Worm (Caenorhabditis elegans) whole organism, L4 larva: Measurements from ENCODE around the gene Y54E2A.8.

Source experiments
- F49E8.2 ChIP-seq: sonication (generic microtip); optimal IDR thresholded peaks from 2 replicates; lab custom pipeline; 2016; ENCODE audit warnings: missing compliant biosample characterization, mild to moderate bottlenecking, missing genetic modification characterization, borderline replicate concordance
- T26A8.4 ChIP-seq: fragments of 200-800 bp; sonication (Bioruptor generic); IDR thresholded peaks from 2 replicates; pipeline ENCODE4 v1.3.6; 2022; ENCODE audit warnings: missing genetic modification characterization, missing compliant biosample characterization
- Y48G9A.11 ChIP-seq: fragments of 200-800 bp; sonication (Bioruptor generic); IDR thresholded peaks from 2 replicates; pipeline ENCODE4 v1.3.6; 2022; ENCODE audit warnings: missing genetic modification reagents, missing genetic modification characterization, missing compliant biosample characterization
- Y5F2A.4 ChIP-seq: fragments of 200-800 bp; sonication (Bioruptor generic); optimal IDR thresholded peaks from 2 replicates; lab custom pipeline; 2018; ENCODE audit warnings: mild to moderate bottlenecking, missing genetic modification characterization, missing compliant biosample characterization
- ZK337.2 ChIP-seq: fragments of 200-800 bp; sonication (Bioruptor generic); IDR thresholded peaks from 2 replicates; pipeline ENCODE4 v1.3.6; 2022; ENCODE audit warnings: missing genetic modification reagents, missing genetic modification characterization, missing compliant biosample characterization
- aha-1 ChIP-seq: fragments of 150-350 bp; peaks from one replicate; lab custom pipeline; 2014; ENCODE audit warnings: missing biosample characterization, missing genetic modification characterization
- ceh-20 ChIP-seq: fragments of 200-800 bp; sonication (Bioruptor generic); IDR thresholded peaks from 2 replicates; pipeline ENCODE4 v1.3.6; 2022; ENCODE audit warnings: missing genetic modification reagents, missing genetic modification characterization, missing compliant biosample characterization
- ceh-62 ChIP-seq: sonication (generic microtip); optimal IDR thresholded peaks from 2 replicates; lab custom pipeline; 2017; ENCODE audit warnings: missing biosample characterization, missing genetic modification characterization
- ceh-82 ChIP-seq: sonication (generic microtip); optimal IDR thresholded peaks from 2 replicates; lab custom pipeline; 2017; ENCODE audit warnings: missing biosample characterization, missing genetic modification characterization
- cey-2 ChIP-seq: sonication (generic microtip); optimal IDR thresholded peaks from 3 replicates; lab custom pipeline; 2017; ENCODE audit warnings: missing genetic modification characterization, mild to moderate bottlenecking, missing compliant biosample characterization, antibody characterized with exemption, borderline replicate concordance; ENCODE audit not compliant: insufficient read depth
- ctbp-1 ChIP-seq: fragments of 200-800 bp; sonication (Bioruptor generic); IDR thresholded peaks from 2 replicates; pipeline ENCODE4 v1.3.6; 2022; ENCODE audit warnings: missing genetic modification reagents, missing genetic modification characterization, missing compliant biosample characterization
- daf-19 ChIP-seq: fragments of 200-800 bp; sonication (Bioruptor generic); conservative IDR thresholded peaks from 2 replicates; pipeline ENCODE4 v1.3.6; 2022; ENCODE audit warnings: missing genetic modification characterization, missing compliant biosample characterization
- dmd-8 ChIP-seq: fragments of 200-800 bp; sonication (Bioruptor generic); IDR thresholded peaks from 2 replicates; pipeline ENCODE4 v1.3.6; 2022; ENCODE audit warnings: missing genetic modification characterization, missing compliant biosample characterization
- dpl-1 ChIP-seq: fragments of 150-350 bp; optimal IDR thresholded peaks from 2 replicates; lab custom pipeline; 2014; ENCODE audit warnings: missing biosample characterization, missing genetic modification reagents, missing genetic modification characterization
- dve-1 ChIP-seq: sonication (generic microtip); optimal IDR thresholded peaks from 2 replicates; lab custom pipeline; 2017; ENCODE audit warnings: antibody characterized with exemption, mild to moderate bottlenecking, missing genetic modification characterization, missing compliant biosample characterization; ENCODE audit not compliant: insufficient read depth
- fkh-10 ChIP-seq: fragments of 150-350 bp; optimal IDR thresholded peaks from 2 replicates; lab custom pipeline; 2014; ENCODE audit warnings: missing biosample characterization, missing genetic modification reagents, missing genetic modification characterization
- fos-1 ChIP-seq: fragments of 150-350 bp; optimal IDR thresholded peaks from 2 replicates; lab custom pipeline; 2014; ENCODE audit warnings: missing biosample characterization, missing genetic modification characterization
- hlh-30 ChIP-seq: sonication (generic microtip); optimal IDR thresholded peaks from 2 replicates; lab custom pipeline; 2017; ENCODE audit warnings: antibody characterized with exemption, mild to moderate bottlenecking, missing genetic modification characterization, missing compliant biosample characterization; ENCODE audit not compliant: insufficient read depth
- lin-15B ChIP-seq: fragments of 150-350 bp; sonication (generic microtip); optimal IDR thresholded peaks from 3 replicates; lab custom pipeline; 2014; ENCODE audit warnings: missing biosample characterization, missing genetic modification characterization
- lin-29 ChIP-seq: fragments of 200-800 bp; sonication (Bioruptor generic); IDR thresholded peaks from 2 replicates; pipeline ENCODE4 v1.3.6; 2022; ENCODE audit warnings: missing genetic modification reagents, missing genetic modification characterization, missing compliant biosample characterization
- lin-38 ChIP-seq: fragments of 200-800 bp; sonication (Bioruptor generic); IDR thresholded peaks from 2 replicates; pipeline ENCODE4 v1.3.6; 2022; ENCODE audit warnings: missing genetic modification reagents, missing genetic modification characterization, missing compliant biosample characterization
- lsy-2 ChIP-seq, 2 experiments: fragments of 150-350 bp in 1 of 2; sonication (generic microtip) in 1 of 2; optimal IDR thresholded peaks; 2 replicates each; lab custom pipeline; 2014 to 2017; ENCODE audit warnings: missing biosample characterization in 2 of 2, missing genetic modification characterization in 2 of 2
- mdl-1 ChIP-seq, 2 experiments: fragments of 150-350 bp in 1 of 2; sonication (generic microtip) in 1 of 2; optimal IDR thresholded peaks; 2 replicates each; lab custom pipeline; 2014 to 2017; ENCODE audit warnings: missing biosample characterization in 2 of 2, missing genetic modification characterization in 2 of 2
- mdt-29 ChIP-seq: fragments of 200-800 bp; sonication (Bioruptor generic); IDR thresholded peaks from 2 replicates; pipeline ENCODE4 v1.3.6; 2022; ENCODE audit warnings: missing genetic modification reagents, missing genetic modification characterization, missing compliant biosample characterization
- mep-1 ChIP-seq: fragments of 150-350 bp; sonication (generic microtip); optimal IDR thresholded peaks from 3 replicates; lab custom pipeline; 2014; ENCODE audit warnings: missing biosample characterization, missing genetic modification characterization
- mes-2 ChIP-seq: sonication (generic microtip); optimal IDR thresholded peaks from 2 replicates; lab custom pipeline; 2016; ENCODE audit warnings: missing genotype, mild to moderate bottlenecking, missing genetic modification characterization, missing compliant biosample characterization; ENCODE audit not compliant: poor library complexity, severe bottlenecking
- mxl-2 ChIP-seq: fragments of 200-800 bp; sonication (Bioruptor generic); conservative IDR thresholded peaks from 2 replicates; pipeline ENCODE4 v1.3.6; 2022; ENCODE audit warnings: missing genetic modification reagents, missing genetic modification characterization, missing compliant biosample characterization
- mxl-3 ChIP-seq: fragments of 200-800 bp; sonication (Bioruptor generic); optimal IDR thresholded peaks from 2 replicates; lab custom pipeline; 2018; ENCODE audit warnings: mild to moderate bottlenecking, missing genetic modification characterization, missing compliant biosample characterization
- nhr-111 ChIP-seq: fragments of 200-800 bp; sonication (Bioruptor generic); optimal IDR thresholded peaks from 2 replicates; lab custom pipeline; 2018; ENCODE audit warnings: mild to moderate bottlenecking, missing genetic modification characterization, missing compliant biosample characterization
- nhr-28 ChIP-seq: fragments of 150-350 bp; optimal IDR thresholded peaks from 2 replicates; lab custom pipeline; 2014; ENCODE audit warnings: missing biosample characterization, missing genetic modification characterization
- nhr-41 ChIP-seq: fragments of 200-800 bp; sonication (Bioruptor generic); IDR thresholded peaks from 2 replicates; pipeline ENCODE4 v1.3.6; 2022; ENCODE audit warnings: missing genetic modification reagents, missing genetic modification characterization, missing compliant biosample characterization
- nhr-48 ChIP-seq: sonication (generic microtip); optimal IDR thresholded peaks from 2 replicates; lab custom pipeline; 2016; ENCODE audit warnings: mild to moderate bottlenecking, missing genetic modification characterization, missing compliant biosample characterization
- nhr-6 ChIP-seq: fragments of 150-350 bp; optimal IDR thresholded peaks from 2 replicates; lab custom pipeline; 2014; ENCODE audit warnings: missing biosample characterization, missing genetic modification characterization
- php-3 ChIP-seq: fragments of 200-800 bp; sonication (Bioruptor generic); IDR thresholded peaks from 2 replicates; pipeline ENCODE4 v1.3.6; 2022; ENCODE audit warnings: missing genetic modification reagents, missing genetic modification characterization, missing compliant biosample characterization
- sdz-12 ChIP-seq: fragments of 200-800 bp; sonication (Bioruptor generic); optimal IDR thresholded peaks from 2 replicates; lab custom pipeline; 2018; ENCODE audit warnings: mild to moderate bottlenecking, missing genetic modification characterization, missing compliant biosample characterization
- spr-3 ChIP-seq: fragments of 200-800 bp; sonication (Bioruptor generic); optimal IDR thresholded peaks from 2 replicates; lab custom pipeline; 2018; ENCODE audit warnings: mild to moderate bottlenecking, missing genetic modification characterization, missing compliant biosample characterization
- tag-97 ChIP-seq: fragments of 200-800 bp; sonication (Bioruptor generic); IDR thresholded peaks from 2 replicates; pipeline ENCODE4 v1.3.6; 2022; ENCODE audit warnings: missing genetic modification characterization, missing compliant biosample characterization
- unc-39 ChIP-seq: sonication (generic microtip); optimal IDR thresholded peaks from 2 replicates; lab custom pipeline; 2017; ENCODE audit warnings: missing biosample characterization, missing genetic modification characterization
- unc-62 ChIP-seq, 3 experiments: fragments of 150-350 bp in 1 of 3; sonication (generic microtip); optimal IDR thresholded peaks in 2 of 3; peaks in 1 of 3; 1 replicate in 1 of 3; 2 replicates in 2 of 3; lab custom pipeline; 2014 to 2017; ENCODE audit warnings: missing biosample characterization in 3 of 3, missing genetic modification characterization in 3 of 3, missing genetic modification reagents in 3 of 3, missing genotype in 1 of 3
- vab-7 ChIP-seq: fragments of 200-800 bp; sonication (Bioruptor generic); IDR thresholded peaks from 2 replicates; pipeline ENCODE4 v1.3.6; 2022; ENCODE audit warnings: missing genetic modification reagents, missing genetic modification characterization, missing compliant biosample characterization
- zfp-2 ChIP-seq: sonication (generic microtip); optimal IDR thresholded peaks from 2 replicates; lab custom pipeline; 2016; ENCODE audit warnings: mild to moderate bottlenecking, missing genetic modification characterization, missing compliant biosample characterization
- zfp-3 ChIP-seq: fragments of 200-800 bp; sonication (Bioruptor generic); conservative IDR thresholded peaks from 2 replicates; pipeline ENCODE4 v1.3.6; 2022; ENCODE audit warnings: missing genetic modification reagents, missing genetic modification characterization, missing compliant biosample characterization
- zip-11 ChIP-seq: fragments of 200-800 bp; sonication (Bioruptor generic); IDR thresholded peaks from 2 replicates; pipeline ENCODE4 v1.3.6; 2022; ENCODE audit warnings: missing genetic modification characterization, missing compliant biosample characterization
- zip-2 ChIP-seq: fragments of 150-350 bp; optimal IDR thresholded peaks from 2 replicates; lab custom pipeline; 2014; ENCODE audit warnings: missing biosample characterization, missing genetic modification characterization
- ztf-11 ChIP-seq: fragments of 150-350 bp; optimal IDR thresholded peaks from 2 replicates; lab custom pipeline; 2014; ENCODE audit warnings: missing biosample characterization, missing genetic modification characterization

Gene Y54E2A.8

ce11 chrII:14785906-14786305 is 7.8 kb downstream of the Y54E2A.8 start, which contains the start of gene Y54E2A.9 (continued):
- TF ChIP-seq vab-7, result no peak
- TF ChIP-seq, all 104 proteins: peak for 0

DNA sequence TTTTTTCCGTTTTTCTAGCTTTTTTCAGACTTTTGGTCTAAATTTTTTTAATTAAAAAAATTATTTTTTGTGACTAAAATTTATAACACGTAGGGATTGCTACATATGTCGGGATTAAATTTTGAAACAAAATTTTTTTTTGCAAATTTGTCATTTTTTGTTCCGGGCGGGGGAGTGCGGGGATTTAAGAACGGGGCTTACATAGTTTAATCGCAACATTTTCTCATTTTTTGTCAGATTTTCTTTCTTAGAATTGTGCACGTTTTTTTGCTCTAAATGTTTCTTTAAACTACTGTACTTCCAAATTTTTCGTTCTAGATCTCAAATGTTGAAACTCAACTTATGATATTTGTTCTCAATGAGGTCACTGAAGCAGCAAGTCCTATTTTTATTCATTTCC is 12.6 kb downstream of the Y54E2A.8 start, which contains the start of gene Y54E2A.10:
Gene Y54E2A.10, plus strand, starts transcription at position 301 of the 400 bp plus-strand sequence.
- peak; percentile 4 for TF ChIP-seq dve-1
- no peak for TF ChIP-seq mxl-2 (GFP tag; lab: Robert Waterston, UW)
- TF ChIP-seq, all 104 proteins: peak for 1

DNA sequence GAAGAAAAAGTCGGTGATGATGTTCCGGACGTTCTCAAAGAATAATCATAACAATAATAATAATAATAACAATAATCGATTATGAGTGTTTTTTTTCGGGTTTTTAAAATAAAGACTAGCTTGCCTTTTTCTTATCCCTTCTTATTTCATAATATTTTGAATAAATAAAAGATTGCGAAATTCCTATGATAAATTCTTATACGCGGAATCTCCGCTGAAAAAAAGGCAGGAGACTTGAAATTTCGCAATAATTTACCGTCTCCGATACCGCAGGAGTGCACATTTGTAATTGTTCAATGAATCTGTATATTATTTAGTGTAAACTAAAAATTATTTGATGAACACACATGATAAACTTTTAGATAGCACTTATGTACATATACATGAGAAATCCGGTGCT is 14.3 kb downstream of the Y54E2A.8 start:
- TF ChIP-seq ceh-82 (no peak), cey-2 (no peak), lin-29 (GFP tag; lab: Robert Waterston, UW) (no peak), php-3 (no peak), lin-15B (tag; lab: Kevin White, UChicago) (no peak), F49E8.2 (tag; lab: Kevin White, UChicago) (no peak), lsy-2 (tag; optimal IDR thresholded peaks at IDR 0.05; lab: Kevin White, UChicago) (no peak), unc-62 (GFP tag; optimal IDR thresholded peaks at IDR 0.05 in 1 of 2; lab: Kevin White, UChicago) (no peak), unc-62 (tag; optimal IDR thresholded peaks at IDR 0.05; lab: Kevin White, UChicago) (no peak)

DNA sequence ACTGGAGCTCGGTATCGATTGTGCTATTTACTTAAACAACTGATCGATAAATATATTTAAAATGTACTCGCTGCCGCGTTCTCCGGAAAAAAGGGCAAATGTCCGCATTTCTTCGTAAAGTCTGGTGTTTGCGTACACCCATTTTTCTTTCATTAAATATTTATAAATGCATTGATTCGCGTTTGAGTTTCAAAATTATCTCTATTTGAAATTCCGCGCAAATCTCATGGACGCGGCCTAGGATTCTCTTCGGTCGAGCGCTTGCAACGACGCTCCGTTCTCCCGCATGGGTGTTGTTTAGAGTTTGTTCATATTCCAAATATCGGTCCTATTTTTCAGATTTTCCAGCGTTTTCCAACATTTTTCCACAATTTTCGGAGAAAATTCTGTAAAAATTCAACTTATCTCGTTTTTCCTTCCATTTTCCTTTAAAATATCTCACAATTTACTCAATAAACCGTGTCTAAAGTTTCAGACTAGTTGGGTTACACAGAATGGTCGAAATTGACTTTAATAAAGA is 16.9 kb downstream of the Y54E2A.8 start, which contains the start of gene eif-3.B:
Gene eif-3.B, plus strand, starts transcription at position 470 of the 520 bp plus-strand sequence.
- TF ChIP-seq lin-38 (GFP tag; lab: Robert Waterston, UW) (peak; percentile 85), mxl-3 (GFP tag; lab: Kevin White, UChicago) (peak; percentile 64), nhr-41 (GFP tag; lab: Robert Waterston, UW) (no peak), dmd-8 (GFP tag; lab: Robert Waterston, UW) (no peak), mdt-29 (GFP tag; lab: Robert Waterston, UW) (no peak), zip-2 (peak; percentile 55), spr-3 (no peak), fkh-10 (GFP tag; lab: Kevin White, UChicago) (peak; percentile 67), ceh-20 (peak; percentile 72; the same call in 1 of the 2 replicates), Y48G9A.11 (GFP tag; lab: Robert Waterston, UW) (peak; percentile 93), T26A8.4 (GFP tag; lab: Robert Waterston, UW) (peak; percentile 90), daf-19 (peak; percentile 65; the same call in 1 of the 2 replicates), aha-1 (tag; lab: Kevin White, UChicago) (peak; percentile 6), mes-2 (tag; lab: Kevin White, UChicago) (peak; percentile 100), zfp-2 (tag; lab: Kevin White, UChicago) (no peak), mdl-1 (tag; optimal IDR thresholded peaks at IDR 0.05; lab: Kevin White, UChicago) (peak in 1 of 2 experiments; percentile 21), mep-1 (tag; lab: Kevin White, UChicago) (peak; percentile 89), nhr-48 (tag; lab: Kevin White, UChicago) (peak; percentile 63), hlh-30 (tag; lab: Kevin White, UChicago) (peak; percentile 78), zfp-3 (GFP tag; lab: Robert Waterston, UW) (no peak), nhr-111 (no peak), ztf-11 (no peak), nhr-6 (tag; lab: Kevin White, UChicago) (peak; percentile 92), fos-1 (no peak), ceh-62 (no peak), ZK337.2 (GFP tag; lab: Robert Waterston, UW) (peak; percentile 97), unc-39 (tag; lab: Kevin White, UChicago) (no peak), zip-11 (no peak), tag-97 (GFP tag; lab: Robert Waterston, UW) (no peak), Y5F2A.4 (no peak), cey-2 (no peak), sdz-12 (peak; percentile 14), dpl-1 (GFP tag; lab: Kevin White, UChicago) (peak; percentile 98), nhr-28 (tag; lab: Kevin White, UChicago) (peak; percentile 14), ctbp-1 (GFP tag; lab: Robert Waterston, UW) (peak; percentile 75), ceh-82 (no peak)
